Fruit fly (Drosophila melanogaster): Measurements from ENCODE around the gene CG43814.

The CG43814 gene

dm6 chr2L:18765760-18766159 lies 39.4 kb downstream of the CG43814 start:
- no peak for TF ChIP-seq ovo (GFP tag; optimal IDR thresholded peaks at IDR 0.05)

All from whole organism, adult.